Worm (Caenorhabditis elegans) whole organism, L2 larva: Measurements from ENCODE around the gene srlf-14.

Experiments used
- ama-1 ChIP-seq: fragments of 150-350 bp; optimal IDR thresholded peaks from 2 replicates; lab custom pipeline; 2018; ENCODE audit warnings: inconsistent platforms
- crh-2 ChIP-seq: sonication (generic microtip); optimal IDR thresholded peaks from 2 replicates; lab custom pipeline; 2017; ENCODE audit warnings: missing biosample characterization, missing genetic modification characterization
- dmd-4 ChIP-seq: sonication (generic microtip); optimal IDR thresholded peaks from 2 replicates; lab custom pipeline; 2017; ENCODE audit warnings: missing biosample characterization, missing genetic modification characterization
- egl-27 ChIP-seq: sonication (generic microtip); optimal IDR thresholded peaks from 3 replicates; lab custom pipeline; 2017; ENCODE audit warnings: missing biosample characterization, missing genetic modification reagents, missing genetic modification characterization
- gmeb-1 ChIP-seq: fragments of 150-350 bp; optimal IDR thresholded peaks from 2 replicates; lab custom pipeline; 2014; ENCODE audit warnings: missing biosample characterization, missing genetic modification characterization
- nhr-23 ChIP-seq: fragments of 150-350 bp; optimal IDR thresholded peaks from 2 replicates; lab custom pipeline; 2014; ENCODE audit warnings: missing biosample characterization, missing genetic modification reagents, missing genetic modification characterization
- snpc-4 ChIP-seq: fragments of 150-350 bp; optimal IDR thresholded peaks from 2 replicates; lab custom pipeline; 2014; ENCODE audit warnings: missing biosample characterization, missing genetic modification characterization
- ztf-4 ChIP-seq: fragments of 150-350 bp; optimal IDR thresholded peaks from 2 replicates; lab custom pipeline; 2014; ENCODE audit warnings: missing biosample characterization, missing genetic modification characterization

- TF ChIP-seq egl-27 (tag; lab: Kevin White, UChicago) = no peak
- TF ChIP-seq gmeb-1 (tag; lab: Kevin White, UChicago) = no peak
- TF ChIP-seq snpc-4 (tag; lab: Kevin White, UChicago) = no peak
- no peak for TF ChIP-seq dmd-4 (tag; lab: Kevin White, UChicago)
- TF ChIP-seq crh-2 = no peak
- TF ChIP-seq ama-1 (lab: Kevin White, UChicago) = no peak
- no peak for TF ChIP-seq ztf-4
- no peak for TF ChIP-seq nhr-23
These were observed 4.2 kb downstream of the srlf-14 start, which contains the start of gene F13E9.15 for ce11 chrIV:10889820-10890462.
